Worm (Caenorhabditis elegans): ENCODE results near the gene kup-1.

DNA sequence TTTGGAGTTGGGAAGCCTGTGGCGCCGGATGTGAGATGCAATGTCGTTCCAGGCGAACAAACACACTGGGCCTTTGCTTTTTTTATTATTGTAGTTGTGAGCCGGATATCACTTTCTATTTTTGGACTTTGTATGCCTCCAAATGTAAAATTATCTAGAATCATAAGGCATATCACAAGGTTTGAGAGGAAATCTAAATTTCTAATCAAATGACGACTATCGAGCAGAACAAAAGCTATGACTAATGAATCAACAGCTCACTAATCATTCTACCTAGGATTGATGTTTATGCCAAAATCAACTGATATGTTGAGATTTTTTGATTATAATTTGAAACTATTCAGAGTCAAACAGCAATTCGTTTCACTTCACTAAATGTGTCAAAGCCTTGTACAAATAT lies 2.8 kb downstream of the kup-1 start:
- TF ChIP-seq nfya-1 (tag; optimal IDR thresholded peaks at IDR 0.05; ENCODE audit: borderline replicate concordance, insufficient read depth) (no peak), Y79H2A.3 (GFP tag; conservative IDR thresholded peaks at IDR 0.05) (no peak), sdz-38 (tag; optimal IDR thresholded peaks at IDR 0.05) (no peak), snpc-4 (GFP tag; optimal IDR thresholded peaks at IDR 0.05) (no peak), snpc-4 (tag; optimal IDR thresholded peaks at IDR 0.05) (no peak), cebp-2 (GFP tag; IDR thresholded peaks at IDR 0.05) (no peak)

All from whole organism, young adult.